Fruit fly (Drosophila melanogaster): ENCODE results near the gene Wnt5.

Gene Wnt5

dm6 chrX:18452717-18453116 is 52.5 kb downstream of the Wnt5 start (continued):
- TF ChIP-seq tgo (GFP tag; IDR thresholded peaks at IDR 0.05) (no peak), Ets97D (GFP tag; optimal IDR thresholded peaks at IDR 0.05) (no peak), sens (GFP tag) (peak; percentile 66), ro (GFP tag; IDR thresholded peaks at IDR 0.05) (no peak), CG3407 (GFP tag; optimal IDR thresholded peaks at IDR 0.05) (no peak), CG32772 (GFP tag; IDR thresholded peaks at IDR 0.05) (no peak), CG10565 (GFP tag; optimal IDR thresholded peaks at IDR 0.05) (no peak), row (GFP tag; IDR thresholded peaks at IDR 0.05) (peak; percentile 59), CG17568 (GFP tag; optimal IDR thresholded peaks at IDR 0.05) (no peak), CG9215 (GFP tag; IDR thresholded peaks at IDR 0.05) (peak; percentile 16; the same call in 1 of the 2 replicates), cwo (GFP tag; optimal IDR thresholded peaks at IDR 0.05) (no peak), CG7357 (GFP tag; IDR thresholded peaks at IDR 0.05) (no peak), CG6254 (GFP tag; optimal IDR thresholded peaks at IDR 0.05) (no peak), CG12155 (GFP tag; optimal IDR thresholded peaks at IDR 0.05) (no peak), CG2678 (tag; optimal IDR thresholded peaks at IDR 0.05) (peak; percentile 6), ac (GFP tag; optimal IDR thresholded peaks at IDR 0.05) (no peak), CG7987 (GFP tag; optimal IDR thresholded peaks at IDR 0.05) (no peak), dmrt99B (tag; optimal IDR thresholded peaks at IDR 0.05) (peak; percentile 1), sna (GFP tag; IDR thresholded peaks at IDR 0.05; ENCODE audit: partially characterized antibody) (no peak), CG12391 (tag; optimal IDR thresholded peaks at IDR 0.05) (no peak), TFAM (GFP tag; optimal IDR thresholded peaks at IDR 0.05) (no peak), CG6175 (GFP tag; IDR thresholded peaks at IDR 0.05) (no peak), zen2 (GFP tag; IDR thresholded peaks at IDR 0.05; ENCODE audit: partially characterized antibody) (no peak), jumu (GFP tag; optimal IDR thresholded peaks at IDR 0.05) (no peak), Neu2 (GFP tag; optimal IDR thresholded peaks at IDR 0.05; ENCODE audit: borderline replicate concordance) (no peak), CG7839 (tag; optimal IDR thresholded peaks at IDR 0.05) (no peak), CG9797 (GFP tag; optimal IDR thresholded peaks at IDR 0.05) (no peak), grn (GFP tag; optimal IDR thresholded peaks at IDR 0.05) (no peak), CG9817 (tag; optimal IDR thresholded peaks at IDR 0.05) (no peak), Blimp-1 (GFP tag; optimal IDR thresholded peaks at IDR 0.05) (no peak), gt (GFP tag; IDR thresholded peaks at IDR 0.05) (no peak), hbn (GFP tag; IDR thresholded peaks at IDR 0.05; ENCODE audit: partially characterized antibody) (no peak), ATbp (GFP tag; optimal IDR thresholded peaks at IDR 0.05) (no peak), ham (GFP tag; IDR thresholded peaks at IDR 0.05) (no peak), CG18599 (GFP tag; optimal IDR thresholded peaks at IDR 0.05) (peak; percentile 38), CG13123 (GFP tag; optimal IDR thresholded peaks at IDR 0.05) (no peak), slbo (GFP tag; IDR thresholded peaks at IDR 0.05) (peak; percentile 36), Meics (GFP tag; optimal IDR thresholded peaks at IDR 0.05) (peak; percentile 12), crp (GFP tag; optimal IDR thresholded peaks at IDR 0.05) (no peak), fd3F (GFP tag; optimal IDR thresholded peaks at IDR 0.05) (no peak), Dbx (GFP tag; IDR thresholded peaks at IDR 0.05) (peak; percentile 39; the same call in 1 of the 3 replicates), onecut (GFP tag; IDR thresholded peaks at IDR 0.05) (no peak), inv (GFP tag; IDR thresholded peaks at IDR 0.05; ENCODE audit: partially characterized antibody) (no peak), btn (GFP tag; optimal IDR thresholded peaks at IDR 0.05) (no peak), CG18476 (GFP tag; optimal IDR thresholded peaks at IDR 0.05) (peak; percentile 68), kah (GFP tag; optimal IDR thresholded peaks at IDR 0.05) (no peak), Six4 (GFP tag; optimal IDR thresholded peaks at IDR 0.05) (no peak), CG2199 (GFP tag; IDR thresholded peaks at IDR 0.05) (no peak), CG2120 (GFP tag; optimal IDR thresholded peaks at IDR 0.05) (peak; percentile 48), ind (GFP tag; optimal IDR thresholded peaks at IDR 0.05) (no peak), Vsx1 (GFP tag; optimal IDR thresholded peaks at IDR 0.05) (no peak)

Measured in whole organism, embryonic.